Fruit fly (Drosophila melanogaster) whole organism, prepupa: ENCODE measurements around the gene CG13471.

Experiments used
- Blimp-1 ChIP-seq: fragments of 200-800 bp; sonication (Bioruptor generic); optimal IDR thresholded peaks from 3 replicates; lab custom pipeline; 2017; ENCODE audit warnings: missing biosample characterization, missing genetic modification characterization, mild to moderate bottlenecking, moderate library complexity, missing genetic modification reagents
- CG10631 ChIP-seq: fragments of 200-800 bp; sonication (Bioruptor generic); optimal IDR thresholded peaks from 2 replicates; lab custom pipeline; 2016; ENCODE audit warnings: missing biosample characterization, missing genetic modification characterization
- CG11294 ChIP-seq: fragments of 200-800 bp; sonication (Bioruptor generic); IDR thresholded peaks from 2 replicates; pipeline ENCODE4 v1.3.6; 2022; ENCODE audit warnings: missing biosample characterization, missing genetic modification characterization
- CG11902 ChIP-seq: fragments of 200-800 bp; sonication (Bioruptor generic); optimal IDR thresholded peaks from 3 replicates; lab custom pipeline; 2016; ENCODE audit warnings: missing biosample characterization, missing genetic modification characterization
- CG15336 ChIP-seq: fragments of 200-800 bp; sonication (Bioruptor generic); IDR thresholded peaks from 2 replicates; pipeline ENCODE4 v1.3.6; 2022; ENCODE audit warnings: missing biosample characterization, missing genetic modification characterization
- CG1621 ChIP-seq: fragments of 200-800 bp; sonication (Bioruptor generic); optimal IDR thresholded peaks from 3 replicates; lab custom pipeline; 2018; ENCODE audit warnings: missing biosample characterization, mild to moderate bottlenecking, missing genetic modification characterization
- CG16779 ChIP-seq: fragments of 200-800 bp; sonication (Bioruptor generic); optimal IDR thresholded peaks from 3 replicates; lab custom pipeline; 2017; ENCODE audit warnings: missing biosample characterization, mild to moderate bottlenecking, missing genetic modification characterization
- CG4318 ChIP-seq: fragments of 200-800 bp; sonication (Bioruptor generic); optimal IDR thresholded peaks from 3 replicates; lab custom pipeline; 2017; ENCODE audit warnings: missing biosample characterization, mild to moderate bottlenecking, missing genetic modification characterization
- CG6792 ChIP-seq: fragments of 200-800 bp; sonication (Bioruptor generic); optimal IDR thresholded peaks from 3 replicates; lab custom pipeline; 2016; ENCODE audit warnings: missing biosample characterization, missing genetic modification characterization
- CG7368 ChIP-seq: fragments of 200-800 bp; sonication (Bioruptor generic); optimal IDR thresholded peaks from 3 replicates; lab custom pipeline; 2016; ENCODE audit warnings: missing biosample characterization, missing genetic modification characterization
- CG8632 ChIP-seq: fragments of 200-800 bp; sonication (Bioruptor generic); optimal IDR thresholded peaks from 3 replicates; lab custom pipeline; 2016; ENCODE audit warnings: missing biosample characterization, missing genetic modification characterization
- CG9139 ChIP-seq: fragments of 200-800 bp; sonication (Bioruptor generic); optimal IDR thresholded peaks from 3 replicates; lab custom pipeline; 2017; ENCODE audit warnings: missing biosample characterization, mild to moderate bottlenecking, missing genetic modification characterization
- Eip75B ChIP-seq: fragments of 200-800 bp; sonication (Bioruptor generic); optimal IDR thresholded peaks from 3 replicates; lab custom pipeline; 2016; ENCODE audit warnings: missing biosample characterization, missing genetic modification characterization
- Ets21C ChIP-seq: fragments of 200-800 bp; sonication (Bioruptor generic); optimal IDR thresholded peaks from 3 replicates; lab custom pipeline; 2016; ENCODE audit warnings: missing biosample characterization, missing genetic modification characterization
- Gug ChIP-seq: fragments of 200-800 bp; sonication (Bioruptor generic); IDR thresholded peaks from 2 replicates; pipeline ENCODE4 v1.3.6; 2022; ENCODE audit warnings: missing biosample characterization, missing genetic modification characterization
- Hr38 ChIP-seq: sonication (Bioruptor generic); optimal IDR thresholded peaks from 2 replicates; lab custom pipeline; 2016; ENCODE audit warnings: missing biosample characterization, missing genetic modification characterization
- Hr4 ChIP-seq: fragments of 200-800 bp; sonication (Bioruptor generic); optimal IDR thresholded peaks from 3 replicates; lab custom pipeline; 2016; ENCODE audit warnings: missing biosample characterization, missing genetic modification characterization
- Met ChIP-seq: fragments of 200-800 bp; sonication (Bioruptor generic); optimal IDR thresholded peaks from 3 replicates; lab custom pipeline; 2016; ENCODE audit warnings: missing biosample characterization, missing genetic modification characterization
- OdsH ChIP-seq: fragments of 200-800 bp; sonication (Bioruptor generic); optimal IDR thresholded peaks from 3 replicates; lab custom pipeline; 2016; ENCODE audit warnings: missing biosample characterization, missing genetic modification characterization
- Smox ChIP-seq: fragments of 200-800 bp; sonication (Bioruptor generic); optimal IDR thresholded peaks from 3 replicates; lab custom pipeline; 2016; ENCODE audit warnings: missing biosample characterization, missing genetic modification characterization
- Sox102F ChIP-seq: fragments of 200-800 bp; sonication (Bioruptor generic); optimal IDR thresholded peaks from 2 replicates; lab custom pipeline; 2016; ENCODE audit warnings: missing biosample characterization, mild to moderate bottlenecking, missing genetic modification characterization
- Sox14 ChIP-seq: fragments of 200-800 bp; sonication (Bioruptor generic); optimal IDR thresholded peaks from 3 replicates; lab custom pipeline; 2016; ENCODE audit warnings: missing biosample characterization, missing genetic modification characterization
- Sox15 ChIP-seq: fragments of 200-800 bp; sonication (Bioruptor generic); optimal IDR thresholded peaks from 3 replicates; lab custom pipeline; 2016; ENCODE audit warnings: missing biosample characterization, missing genetic modification characterization
- achi ChIP-seq: fragments of 200-800 bp; sonication (Bioruptor generic); optimal IDR thresholded peaks from 3 replicates; lab custom pipeline; 2016; ENCODE audit warnings: missing biosample characterization, missing genetic modification characterization
- eg ChIP-seq: fragments of 200-800 bp; sonication (Bioruptor generic); IDR thresholded peaks from 3 replicates; pipeline ENCODE4 v1.3.6; 2022; ENCODE audit warnings: missing biosample characterization, missing genetic modification characterization
- esn ChIP-seq: fragments of 200-800 bp; sonication (Bioruptor generic); optimal IDR thresholded peaks from 2 replicates; lab custom pipeline; 2016; ENCODE audit warnings: missing biosample characterization, mild to moderate bottlenecking, missing genetic modification characterization, moderate library complexity
- fd59A ChIP-seq: fragments of 200-800 bp; sonication (Bioruptor generic); optimal IDR thresholded peaks from 2 replicates; lab custom pipeline; 2017; ENCODE audit warnings: missing biosample characterization, mild to moderate bottlenecking, missing genetic modification characterization, missing genetic modification reagents
- fd85E ChIP-seq: fragments of 200-800 bp; sonication (Bioruptor generic); optimal IDR thresholded peaks from 3 replicates; lab custom pipeline; 2016; ENCODE audit warnings: missing biosample characterization, missing genetic modification characterization
- net ChIP-seq: fragments of 200-800 bp; sonication (Bioruptor generic); optimal IDR thresholded peaks from 3 replicates; lab custom pipeline; 2016; ENCODE audit warnings: missing biosample characterization, missing genetic modification characterization
- pdm3 ChIP-seq: fragments of 200-800 bp; sonication (Bioruptor generic); optimal IDR thresholded peaks from 3 replicates; lab custom pipeline; 2016; ENCODE audit warnings: missing biosample characterization, missing genetic modification characterization
- svp ChIP-seq: fragments of 200-800 bp; sonication (Bioruptor generic); peaks from one replicate; lab custom pipeline; 2016; ENCODE audit warnings: missing biosample characterization, missing genetic modification characterization
- topi ChIP-seq: fragments of 200-800 bp; sonication (Bioruptor generic); optimal IDR thresholded peaks from 3 replicates; lab custom pipeline; 2016; ENCODE audit warnings: missing biosample characterization, missing genetic modification characterization
- vri ChIP-seq: fragments of 200-800 bp; sonication (Bioruptor generic); optimal IDR thresholded peaks from 3 replicates; lab custom pipeline; 2016; ENCODE audit warnings: missing biosample characterization, mild to moderate bottlenecking, missing genetic modification characterization

CG13471 gene

dm6 chr3L:14708053-14708452 is 25.3 kb downstream of the CG13471 start (continued):
- TF ChIP-seq CG9139 (GFP tag; lab: Kevin White, UChicago) (no peak), CG11902 (GFP tag; lab: Kevin White, UChicago) (no peak), net (GFP tag; lab: Kevin White, UChicago) (no peak), Eip75B (GFP tag; lab: Kevin White, UChicago) (no peak), OdsH (no peak), Smox (GFP tag; lab: Kevin White, UChicago) (peak; percentile 22), Blimp-1 (GFP tag; lab: Kevin White, UChicago) (peak; percentile 11), Sox15 (no peak), CG6792 (GFP tag; lab: Kevin White, UChicago) (peak; percentile 28)

- peak; percentile 65 for TF ChIP-seq CG1621 (tag; lab: Kevin White, UChicago)
- peak; percentile 9 for TF ChIP-seq Sox14 (GFP tag; lab: Kevin White, UChicago)
- TF ChIP-seq topi: peak; percentile 9
- TF ChIP-seq vri (GFP tag; lab: Kevin White, UChicago): peak; percentile 42
- peak; percentile 15 for TF ChIP-seq net (GFP tag; lab: Kevin White, UChicago)
- TF ChIP-seq CG7368 (GFP tag; lab: Kevin White, UChicago): peak; percentile 14
- TF ChIP-seq Smox (GFP tag; lab: Kevin White, UChicago): no peak
- peak; percentile 29 for TF ChIP-seq Met (GFP tag; lab: Kevin White, UChicago)
- TF ChIP-seq CG9139 (GFP tag; lab: Kevin White, UChicago): peak; percentile 60
- TF ChIP-seq Hr38: no peak
- TF ChIP-seq svp: peak; percentile 84
- no peak for TF ChIP-seq Sox102F (GFP tag; lab: Kevin White, UChicago)
- no peak for TF ChIP-seq Sox15
- no peak for TF ChIP-seq Ets21C
- TF ChIP-seq CG10631: no peak
- TF ChIP-seq achi (GFP tag; lab: Kevin White, UChicago): peak; percentile 26
- TF ChIP-seq CG16779 (tag; lab: Kevin White, UChicago): peak; percentile 32
- TF ChIP-seq fd85E (GFP tag; lab: Kevin White, UChicago): no peak
- no peak for TF ChIP-seq CG6792 (GFP tag; lab: Kevin White, UChicago)
- peak; percentile 9 for TF ChIP-seq Blimp-1 (GFP tag; lab: Kevin White, UChicago)
- TF ChIP-seq Eip75B (GFP tag; lab: Kevin White, UChicago): peak; percentile 40
These were observed 26.8 kb downstream of the CG13471 start for dm6 chr3L:14706461-14706880.

- TF ChIP-seq fd59A (GFP tag; lab: Kevin White, UChicago) (no peak), Sox15 (no peak), eg (GFP tag; lab: Robert Waterston, UW) (no peak), CG11294 (GFP tag; lab: Robert Waterston, UW) (no peak), esn (GFP tag; lab: Kevin White, UChicago) (no peak), CG1621 (tag; lab: Kevin White, UChicago) (no peak), CG16779 (tag; lab: Kevin White, UChicago) (no peak)
These were observed 28.2 kb downstream of the CG13471 start, which contains the start of gene CG13476 for dm6 chr3L:14705164-14705563. Gene CG13476, plus strand, starts transcription at chr3L:14705464.

dm6 chr3L:14701578-14701977 is 31.7 kb downstream of the CG13471 start, which contains the start of gene CG17177:
Gene CG17177, minus strand, starts transcription at chr3L:14701678.
- TF ChIP-seq CG1621 (tag; lab: Kevin White, UChicago) (no peak), Hr4 (GFP tag; lab: Kevin White, UChicago) (no peak)

dm6 chr3L:14697005-14697404 is 36.3 kb downstream of the CG13471 start, which contains the start of gene CG13474:
Gene CG13474, minus strand, starts transcription at chr3L:14697105.
- TF ChIP-seq CG4318 (GFP tag; lab: Kevin White, UChicago) (no peak), CG16779 (tag; lab: Kevin White, UChicago) (no peak), fd85E (GFP tag; lab: Kevin White, UChicago) (no peak), CG11902 (GFP tag; lab: Kevin White, UChicago) (no peak), CG15336 (no peak), CG8632 (GFP tag; lab: Kevin White, UChicago) (no peak), Gug (no peak), achi (GFP tag; lab: Kevin White, UChicago) (no peak), Sox14 (GFP tag; lab: Kevin White, UChicago) (no peak), pdm3 (GFP tag; lab: Kevin White, UChicago) (no peak)
